Fruit fly (Drosophila melanogaster) whole organism, embryonic: ENCODE data around the gene CG5909.

Experiments used
- Awh ChIP-seq: fragments of 200-800 bp; sonication (Bioruptor generic); IDR thresholded peaks from 2 replicates; pipeline ENCODE4, ENCODE4 v1.3.6; 2022; ENCODE audit warnings: missing biosample characterization, missing genetic modification characterization
- B-H2 ChIP-seq: fragments of 200-800 bp; sonication (Bioruptor generic); optimal IDR thresholded peaks from 2 replicates; lab custom pipeline; 2018; ENCODE audit warnings: missing biosample characterization, mild to moderate bottlenecking, missing genetic modification characterization
- CG10959 ChIP-seq: fragments of 200-800 bp; sonication (Bioruptor generic); IDR thresholded peaks from 2 replicates; pipeline ENCODE4 v1.3.6; 2022; ENCODE audit warnings: missing biosample characterization, missing genetic modification characterization
- CG10979 ChIP-seq: fragments of 200-800 bp; sonication (Bioruptor generic); optimal IDR thresholded peaks from 2 replicates; lab custom pipeline; 2018; ENCODE audit warnings: missing biosample characterization, mild to moderate bottlenecking, missing genetic modification characterization, moderate library complexity
- CG11093 ChIP-seq: fragments of 200-800 bp; sonication (Bioruptor generic); IDR thresholded peaks from 3 replicates; pipeline ENCODE4 v1.3.6; 2022; ENCODE audit warnings: missing biosample characterization, missing genetic modification characterization
- CG1602 ChIP-seq: fragments of 200-800 bp; sonication (Bioruptor generic); optimal IDR thresholded peaks from 3 replicates; lab custom pipeline; 2016; ENCODE audit warnings: missing biosample characterization, missing genetic modification characterization
- CG1792 ChIP-seq: fragments of 200-800 bp; sonication (Bioruptor generic); optimal IDR thresholded peaks from 2 replicates; lab custom pipeline; 2016; ENCODE audit warnings: missing biosample characterization, missing genetic modification characterization
- CG18262 ChIP-seq: fragments of 200-800 bp; optimal IDR thresholded peaks from 3 replicates; lab custom pipeline; 2019; ENCODE audit warnings: missing biosample characterization, mild to moderate bottlenecking, missing genetic modification characterization, moderate library complexity
- CG31365 ChIP-seq: fragments of 200-800 bp; sonication (Bioruptor generic); optimal IDR thresholded peaks from 2 replicates; lab custom pipeline; 2018; ENCODE audit warnings: missing biosample characterization, mild to moderate bottlenecking, missing genetic modification characterization
- CG31441 ChIP-seq: fragments of 200-800 bp; sonication (Bioruptor generic); IDR thresholded peaks from 2 replicates; pipeline ENCODE4 v1.3.6; 2022; ENCODE audit warnings: missing biosample characterization, missing genetic modification characterization
- CG33557 ChIP-seq: fragments of 200-800 bp; sonication (Bioruptor generic); optimal IDR thresholded peaks from 2 replicates; lab custom pipeline; 2019; ENCODE audit warnings: missing biosample characterization, mild to moderate bottlenecking, missing genetic modification characterization, moderate library complexity
- CG4328 ChIP-seq: fragments of 200-800 bp; sonication (Bioruptor generic); optimal IDR thresholded peaks from 3 replicates; lab custom pipeline; 2017; ENCODE audit warnings: missing biosample characterization, missing genetic modification reagents, missing genetic modification characterization
- CG4854 ChIP-seq: fragments of 200-800 bp; sonication (Bioruptor generic); optimal IDR thresholded peaks from 2 replicates; lab custom pipeline; 2016; ENCODE audit warnings: missing biosample characterization, missing genetic modification characterization, inconsistent platforms
- CG5180 ChIP-seq: fragments of 200-800 bp; sonication (Bioruptor generic); optimal IDR thresholded peaks from 3 replicates; lab custom pipeline; 2017; ENCODE audit warnings: missing biosample characterization, missing genetic modification characterization, mild to moderate bottlenecking, moderate library complexity, missing genetic modification reagents
- CG6683 ChIP-seq: fragments of 200-800 bp; sonication (Bioruptor generic); optimal IDR thresholded peaks from 2 replicates; lab custom pipeline; 2017; ENCODE audit warnings: missing biosample characterization, mild to moderate bottlenecking, missing genetic modification characterization, missing genetic modification reagents
- CG7839 ChIP-seq: fragments of 200-800 bp; sonication (Bioruptor generic); optimal IDR thresholded peaks from 3 replicates; lab custom pipeline; 2018; ENCODE audit warnings: missing biosample characterization, mild to moderate bottlenecking, missing genetic modification characterization, moderate library complexity
- CG7963 ChIP-seq: fragments of 200-800 bp; sonication (Bioruptor generic); IDR thresholded peaks from 3 replicates; pipeline ENCODE4 v1.3.6; 2022; ENCODE audit warnings: missing biosample characterization, missing genetic modification characterization; ENCODE audit not compliant: partially characterized antibody
- CG8765 ChIP-seq: fragments of 200-800 bp; sonication (Bioruptor generic); IDR thresholded peaks from 2 replicates; pipeline ENCODE4 v1.3.6; 2022; ENCODE audit warnings: missing biosample characterization, missing genetic modification characterization
- CG8924 ChIP-seq: fragments of 200-800 bp; optimal IDR thresholded peaks from 3 replicates; lab custom pipeline; 2019; ENCODE audit warnings: missing biosample characterization, mild to moderate bottlenecking, missing genetic modification characterization, moderate library complexity
- CG9609 ChIP-seq: fragments of 200-800 bp; sonication (Bioruptor generic); optimal IDR thresholded peaks from 3 replicates; lab custom pipeline; 2016; ENCODE audit warnings: missing biosample characterization, missing genetic modification characterization
- D ChIP-seq, 2 experiments: fragments of 200-800 bp in 1 of 2; fragments of >200 bp in 1 of 2; sonication (Bioruptor generic) in 1 of 2; optimal IDR thresholded peaks; 2 replicates in 1 of 2; 3 replicates in 1 of 2; lab custom pipeline; 2017; ENCODE audit warnings: mild to moderate bottlenecking in 1 of 2, missing biosample characterization in 1 of 2, missing genetic modification characterization in 1 of 2, missing genetic modification reagents in 1 of 2
- Jarid2 ChIP-seq: fragments of 200-800 bp; sonication (Bioruptor generic); optimal IDR thresholded peaks from 3 replicates; lab custom pipeline; 2017; ENCODE audit warnings: mild to moderate bottlenecking, missing biosample characterization, missing genetic modification reagents, missing genetic modification characterization
- Kr ChIP-seq: fragments of 200-800 bp; sonication (Bioruptor generic); optimal IDR thresholded peaks from 2 replicates; lab custom pipeline; 2017; ENCODE audit warnings: missing biosample characterization, mild to moderate bottlenecking, missing genetic modification characterization
- Lhr ChIP-seq: fragments of 200-800 bp; sonication (Bioruptor generic); optimal IDR thresholded peaks from 3 replicates; lab custom pipeline; 2017; ENCODE audit warnings: mild to moderate bottlenecking, missing biosample characterization, missing genetic modification reagents, missing genetic modification characterization
- Sin3A ChIP-seq: fragments of >200 bp; optimal IDR thresholded peaks from 2 replicates; lab custom pipeline; 2018
- Spps ChIP-seq: fragments of 200-800 bp; sonication (Bioruptor generic); optimal IDR thresholded peaks from 2 replicates; lab custom pipeline; 2018; ENCODE audit warnings: missing biosample characterization, mild to moderate bottlenecking, missing genetic modification characterization
- Vsx1 ChIP-seq: fragments of 200-800 bp; sonication (Bioruptor generic); optimal IDR thresholded peaks from 2 replicates; lab custom pipeline; 2017; ENCODE audit warnings: missing biosample characterization, mild to moderate bottlenecking, missing genetic modification characterization, missing genetic modification reagents
- abd-A ChIP-seq: fragments of 200-800 bp; sonication (Bioruptor generic); optimal IDR thresholded peaks from 3 replicates; lab custom pipeline; 2019; ENCODE audit warnings: missing biosample characterization, mild to moderate bottlenecking, missing genetic modification characterization, moderate library complexity
- ara ChIP-seq: fragments of 200-800 bp; sonication (Bioruptor generic); IDR thresholded peaks from 2 replicates; pipeline ENCODE4 v1.3.6; 2022; ENCODE audit warnings: missing biosample characterization, missing genetic modification characterization
- ase ChIP-seq: fragments of 200-800 bp; sonication (Bioruptor generic); IDR thresholded peaks from 3 replicates; pipeline ENCODE4 v1.3.6; 2022; ENCODE audit warnings: missing biosample characterization, missing genetic modification characterization
- bsh ChIP-seq, 2 experiments: fragments of 200-800 bp; sonication (Bioruptor generic); optimal IDR thresholded peaks; 2 replicates each; lab custom pipeline; 2017 to 2018; ENCODE audit warnings: mild to moderate bottlenecking in 2 of 2, missing biosample characterization in 2 of 2, missing genetic modification characterization in 2 of 2, moderate library complexity in 1 of 2
- cato ChIP-seq: fragments of 200-800 bp; sonication (Bioruptor generic); optimal IDR thresholded peaks from 2 replicates; lab custom pipeline; 2016; ENCODE audit warnings: missing biosample characterization, missing genetic modification characterization, borderline replicate concordance
- crol ChIP-seq: fragments of 200-800 bp; sonication (Bioruptor generic); IDR thresholded peaks from 2 replicates; pipeline ENCODE4 v1.3.6; 2022; ENCODE audit warnings: missing biosample characterization, missing genetic modification characterization
- dmrt11E ChIP-seq: fragments of 200-800 bp; sonication (Bioruptor generic); optimal IDR thresholded peaks from 3 replicates; lab custom pipeline; 2018; ENCODE audit warnings: missing biosample characterization, mild to moderate bottlenecking, missing genetic modification characterization, moderate library complexity
- ewg ChIP-seq: fragments of 200-800 bp; sonication (Bioruptor generic); optimal IDR thresholded peaks from 3 replicates; lab custom pipeline; 2017; ENCODE audit warnings: mild to moderate bottlenecking, missing biosample characterization, missing genetic modification reagents, missing genetic modification characterization
- gsb-n ChIP-seq: fragments of 200-800 bp; sonication (Bioruptor generic); optimal IDR thresholded peaks from 3 replicates; lab custom pipeline; 2018; ENCODE audit warnings: missing biosample characterization, mild to moderate bottlenecking, missing genetic modification characterization
- hkb ChIP-seq, 2 experiments: fragments of 200-800 bp in 1 of 2; fragments of >200 bp in 1 of 2; sonication (Bioruptor generic) in 1 of 2; IDR thresholded peaks in 1 of 2; optimal IDR thresholded peaks in 1 of 2; 2 replicates each; pipeline versions ENCODE4 v1.3.6 to Lab custom; 2017 to 2022; ENCODE audit warnings: missing biosample characterization in 1 of 2, missing genetic modification characterization in 1 of 2
- kni ChIP-seq: fragments of 200-800 bp; sonication (Bioruptor generic); optimal IDR thresholded peaks from 3 replicates; lab custom pipeline; 2017; ENCODE audit warnings: mild to moderate bottlenecking, missing biosample characterization, missing genetic modification reagents, missing genetic modification characterization
- nom ChIP-seq: fragments of 200-800 bp; sonication (Bioruptor generic); optimal IDR thresholded peaks from 2 replicates; lab custom pipeline; 2017; ENCODE audit warnings: missing biosample characterization, missing genetic modification characterization, mild to moderate bottlenecking, moderate library complexity, missing genetic modification reagents
- oc ChIP-seq: fragments of 200-800 bp; sonication (Bioruptor generic); optimal IDR thresholded peaks from 2 replicates; lab custom pipeline; 2018; ENCODE audit warnings: missing biosample characterization, mild to moderate bottlenecking, missing genetic modification characterization, moderate library complexity
- phol ChIP-seq: fragments of 200-800 bp; sonication (Bioruptor generic); optimal IDR thresholded peaks from 3 replicates; lab custom pipeline; 2018; ENCODE audit warnings: missing biosample characterization, mild to moderate bottlenecking, missing genetic modification characterization, moderate library complexity
- pros ChIP-seq: fragments of 200-800 bp; sonication (Bioruptor generic); optimal IDR thresholded peaks from 3 replicates; lab custom pipeline; 2019; ENCODE audit warnings: missing biosample characterization, mild to moderate bottlenecking, missing genetic modification characterization, moderate library complexity
- tll ChIP-seq, 2 experiments: fragments of 200-800 bp in 1 of 2; fragments of >200 bp in 1 of 2; sonication (Bioruptor generic) in 1 of 2; optimal IDR thresholded peaks; 2 replicates each; lab custom pipeline; 2017 to 2019; ENCODE audit warnings: missing biosample characterization in 2 of 2, missing genetic modification characterization in 2 of 2, mild to moderate bottlenecking in 1 of 2, moderate library complexity in 1 of 2
- unpg ChIP-seq: fragments of 200-800 bp; sonication (Bioruptor generic); optimal IDR thresholded peaks from 3 replicates; lab custom pipeline; 2018; ENCODE audit warnings: missing biosample characterization, mild to moderate bottlenecking, missing genetic modification characterization, moderate library complexity
- z ChIP-seq: fragments of 200-800 bp; sonication (Bioruptor generic); IDR thresholded peaks from 3 replicates; pipeline ENCODE4 v1.3.6; 2022; ENCODE audit warnings: missing biosample characterization, missing genetic modification characterization
- zfh1 ChIP-seq: fragments of 200-800 bp; sonication (Bioruptor generic); IDR thresholded peaks from 3 replicates; pipeline ENCODE4 v1.3.6; 2022; ENCODE audit warnings: missing biosample characterization, missing genetic modification characterization

The CG5909 gene

dm6 chr3R:27194106-27194505 is 33.1 kb downstream of the CG5909 start, which contains the start of gene Ser (continued):
- TF ChIP-seq kni = peak; percentile 43
- no peak for TF ChIP-seq zfh1 (GFP tag; lab: Robert Waterston, UW)
- TF ChIP-seq abd-A (tag; lab: Kevin White, UChicago) = peak; percentile 9
- peak; percentile 86 for TF ChIP-seq Jarid2
- TF ChIP-seq CG1792 (GFP tag; lab: Kevin White, UChicago) = no peak
- TF ChIP-seq pros (GFP tag; lab: Kevin White, UChicago) = peak; percentile 72
- peak; percentile 5 for TF ChIP-seq CG5180 (GFP tag; lab: Kevin White, UChicago)
- peak; percentile 56 for TF ChIP-seq nom (GFP tag; lab: Kevin White, UChicago)
- no peak for TF ChIP-seq CG9609 (GFP tag; lab: Kevin White, UChicago)

- TF ChIP-seq oc (tag; lab: Kevin White, UChicago) = peak; percentile 84
- no peak for TF ChIP-seq B-H2 (GFP tag; lab: Kevin White, UChicago)
- peak; percentile 11 for TF ChIP-seq ewg (GFP tag; lab: Kevin White, UChicago)
- no peak for TF ChIP-seq D (optimal IDR thresholded peaks at IDR 0.05; lab: Kevin White, UChicago)
- TF ChIP-seq D (GFP tag; optimal IDR thresholded peaks at IDR 0.05; lab: Kevin White, UChicago) = peak; percentile 14
- no peak for TF ChIP-seq CG31365 (tag; lab: Kevin White, UChicago)
- peak; percentile 63 for TF ChIP-seq crol
- TF ChIP-seq pros (GFP tag; lab: Kevin White, UChicago) = peak; percentile 67
- TF ChIP-seq Kr (GFP tag; lab: Kevin White, UChicago) = peak; percentile 82
- TF ChIP-seq kni = peak; percentile 2
- TF ChIP-seq tll (GFP tag; optimal IDR thresholded peaks at IDR 0.05; lab: Kevin White, UChicago) = peak in 1 of 2 experiments; percentile 29
- TF ChIP-seq z (GFP tag; lab: Robert Waterston, UW) = no peak
- TF ChIP-seq Awh = peak; percentile 52; the same call in 1 of the 2 replicates
Observed at dm6 chr3R:27196866-27197265, 35.9 kb downstream of the CG5909 start.

dm6 chr3R:27197581-27197980 is 36.6 kb downstream of the CG5909 start:
- TF ChIP-seq CG10979 (tag; lab: Kevin White, UChicago) (peak; percentile 23), CG7839 (tag; lab: Kevin White, UChicago) (no peak), CG7963 (GFP tag; lab: Robert Waterston, UW) (no peak), CG11093 (no peak), bsh (GFP tag; optimal IDR thresholded peaks at IDR 0.05; lab: Kevin White, UChicago) (peak in 1 of 2 experiments; percentile 22), gsb-n (tag; lab: Kevin White, UChicago) (peak; percentile 1), B-H2 (GFP tag; lab: Kevin White, UChicago) (no peak), CG6683 (GFP tag; lab: Kevin White, UChicago) (no peak), CG1602 (GFP tag; lab: Kevin White, UChicago) (no peak), CG31441 (0 out of 2 replicates have a peak, but pooled peaks have one; percentile 10), CG8765 (GFP tag; lab: Robert Waterston, UW) (no peak), Lhr (no peak), cato (no peak), Vsx1 (GFP tag; lab: Kevin White, UChicago) (no peak), CG18262 (tag; lab: Kevin White, UChicago) (peak; percentile 12), ase (GFP tag; lab: Robert Waterston, UW) (no peak), unpg (GFP tag; lab: Kevin White, UChicago) (peak; percentile 1), Spps (no peak), dmrt11E (tag; lab: Kevin White, UChicago) (peak; percentile 34), CG4328 (GFP tag; lab: Kevin White, UChicago) (no peak), hkb (optimal IDR thresholded peaks at IDR 0.05; lab: Kevin White, UChicago) (no peak), hkb (GFP tag; IDR thresholded peaks at IDR 0.05; lab: Robert Waterston, UW) (no peak), ara (GFP tag; lab: Robert Waterston, UW) (no peak), CG10959 (GFP tag; lab: Robert Waterston, UW) (no peak), CG4854 (GFP tag; lab: Kevin White, UChicago) (no peak), Sin3A (lab: Kevin White, UChicago) (no peak), CG33557 (GFP tag; lab: Kevin White, UChicago) (no peak), CG8924 (tag; lab: Kevin White, UChicago) (no peak), phol (tag; lab: Kevin White, UChicago) (peak; percentile 9)
